Fruit fly (Drosophila melanogaster): ENCODE measurements around the gene mgl.

dm6 chrX:9309959-9310658, 189.8 kb downstream of the mgl start:
- TF ChIP-seq dsf (GFP tag; optimal IDR thresholded peaks at IDR 0.05; ENCODE audit: borderline replicate concordance) = no peak
- peak; percentile 0 for TF ChIP-seq h (GFP tag; optimal IDR thresholded peaks at IDR 0.05)
